Worm (Caenorhabditis elegans) whole organism, L1 larva: ENCODE data around the gene Y76A2B.4.

Experiments
- aha-1 ChIP-seq: fragments of 150-350 bp; optimal IDR thresholded peaks from 2 replicates; lab custom pipeline; 2014; ENCODE audit warnings: missing biosample characterization, missing genetic modification characterization
- ama-1 ChIP-seq: fragments of 150-350 bp; optimal IDR thresholded peaks from 2 replicates; lab custom pipeline; 2014
- ceh-82 ChIP-seq, 3 experiments: fragments of 150-350 bp in 1 of 3; sonication (generic microtip) in 2 of 3; optimal IDR thresholded peaks; 2 replicates each; lab custom pipeline; 2014 to 2017; ENCODE audit warnings: missing biosample characterization in 3 of 3, missing genetic modification characterization in 3 of 3
- egl-27 ChIP-seq, 2 experiments: fragments of 150-350 bp in 1 of 2; sonication (generic microtip); optimal IDR thresholded peaks; 3 replicates each; lab custom pipeline; 2017 to 2018; ENCODE audit warnings: missing biosample characterization in 2 of 2, missing genetic modification characterization in 2 of 2, missing genetic modification reagents in 2 of 2
- elt-3 ChIP-seq, 6 experiments: fragments of 150-350 bp in 1 of 6; sonication (generic microtip); optimal IDR thresholded peaks; 2 replicates each; lab custom pipeline; 2017 to 2018; ENCODE audit warnings: missing biosample characterization in 6 of 6, missing genetic modification characterization in 6 of 6, inconsistent platforms in 1 of 6
- hlh-17 ChIP-seq: fragments of 200-800 bp; sonication (Bioruptor generic); optimal IDR thresholded peaks from 2 replicates; lab custom pipeline; 2018; ENCODE audit warnings: missing genetic modification characterization, mild to moderate bottlenecking, missing compliant biosample characterization, moderate library complexity, borderline replicate concordance
- lin-15B ChIP-seq: fragments of 150-350 bp; sonication (generic microtip); optimal IDR thresholded peaks from 3 replicates; lab custom pipeline; 2014; ENCODE audit warnings: missing biosample characterization, missing genetic modification characterization
- nhr-77 ChIP-seq: fragments of 150-350 bp; optimal IDR thresholded peaks from 2 replicates; lab custom pipeline; 2014; ENCODE audit warnings: missing biosample characterization, missing genetic modification characterization
- sptf-1 ChIP-seq: fragments of 150-350 bp; optimal IDR thresholded peaks from 2 replicates; lab custom pipeline; 2014; ENCODE audit warnings: missing biosample characterization, missing genetic modification characterization
- unc-62 ChIP-seq: fragments of 150-350 bp; optimal IDR thresholded peaks from 2 replicates; lab custom pipeline; 2014; ENCODE audit warnings: missing biosample characterization, missing genetic modification reagents, missing genetic modification characterization
- ztf-11 ChIP-seq, 2 experiments: sonication (generic microtip); optimal IDR thresholded peaks; 2 replicates each; lab custom pipeline; 2016 to 2017; ENCODE audit warnings: missing genetic modification characterization in 2 of 2, missing biosample characterization in 1 of 2, missing compliant biosample characterization in 1 of 2

DNA sequence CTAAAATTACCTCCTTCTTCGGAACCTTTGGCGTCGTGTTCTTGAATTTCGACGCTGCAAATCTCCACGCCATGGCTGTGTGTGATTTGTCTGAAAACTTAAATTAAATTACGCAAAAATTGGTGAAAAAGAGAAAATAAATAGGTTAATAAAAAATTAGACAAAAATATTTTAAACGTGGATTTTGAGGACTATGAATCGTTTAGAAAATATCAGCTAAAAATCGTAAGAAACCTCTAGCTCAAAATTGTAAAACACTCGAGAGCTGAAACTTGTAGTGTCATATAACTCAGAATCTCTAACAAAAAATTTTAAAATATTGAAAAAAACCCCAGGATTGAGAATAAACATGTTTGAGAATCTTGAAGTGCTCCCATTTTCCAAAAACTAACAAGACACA is 22.6 kb downstream of the Y76A2B.4 start, which contains the start of gene pod-1:
- TF ChIP-seq aha-1 (tag; lab: Kevin White, UChicago): no peak
- TF ChIP-seq egl-27 (tag; optimal IDR thresholded peaks at IDR 0.05; lab: Kevin White, UChicago): no peak
- no peak for TF ChIP-seq nhr-77 (tag; lab: Kevin White, UChicago)
- TF ChIP-seq elt-3 (tag; optimal IDR thresholded peaks at IDR 0.05; lab: Kevin White, UChicago): no peak
- TF ChIP-seq hlh-17 (GFP tag; lab: Kevin White, UChicago): no peak
- no peak for TF ChIP-seq ztf-11 (tag; optimal IDR thresholded peaks at IDR 0.05; lab: Kevin White, UChicago)
- TF ChIP-seq lin-15B: no peak
- no peak for TF ChIP-seq unc-62 (GFP tag; lab: Kevin White, UChicago)
- no peak for TF ChIP-seq ceh-82 (tag; optimal IDR thresholded peaks at IDR 0.05; lab: Kevin White, UChicago)
- no peak for TF ChIP-seq ama-1 (lab: Kevin White, UChicago)
- no peak for TF ChIP-seq sptf-1
